Worm (Caenorhabditis elegans) whole organism, L3 larva: ENCODE measurements around the gene exos-2.
A peak's percentile ranks its signal among the peaks of the same experiment; 100 is the strongest.

Source experiments
- R02D3.7 ChIP-seq: fragments of 150-350 bp; optimal IDR thresholded peaks from 2 replicates; lab custom pipeline; 2014; ENCODE audit warnings: missing biosample characterization, missing genetic modification characterization
- ZK546.5 ChIP-seq: sonication (generic microtip); optimal IDR thresholded peaks from 2 replicates; lab custom pipeline; 2017; ENCODE audit warnings: missing biosample characterization, missing genetic modification characterization
- aly-2 ChIP-seq: fragments of 150-350 bp; optimal IDR thresholded peaks from 2 replicates; lab custom pipeline; 2014; ENCODE audit warnings: missing biosample characterization, missing genetic modification characterization
- ama-1 ChIP-seq: fragments of 150-350 bp; optimal IDR thresholded peaks from 2 replicates; lab custom pipeline; 2018
- ceh-28 ChIP-seq: fragments of 150-350 bp; optimal IDR thresholded peaks from 2 replicates; lab custom pipeline; 2014; ENCODE audit warnings: missing biosample characterization, missing genetic modification reagents, missing genetic modification characterization
- egl-27 ChIP-seq: sonication (generic microtip); optimal IDR thresholded peaks from 4 replicates; lab custom pipeline; 2017; ENCODE audit warnings: missing biosample characterization, missing genetic modification reagents, missing genetic modification characterization
- egl-5 ChIP-seq: fragments of 150-350 bp; optimal IDR thresholded peaks from 2 replicates; lab custom pipeline; 2017; ENCODE audit warnings: missing biosample characterization, missing genetic modification reagents, missing genetic modification characterization, inconsistent platforms
- elt-1 ChIP-seq: fragments of 150-350 bp; optimal IDR thresholded peaks from 2 replicates; lab custom pipeline; 2014; ENCODE audit warnings: missing biosample characterization, missing genetic modification characterization
- elt-2 ChIP-seq: sonication (generic microtip); optimal IDR thresholded peaks from 2 replicates; lab custom pipeline; 2016; ENCODE audit warnings: missing genetic modification reagents, mild to moderate bottlenecking, missing genetic modification characterization, missing compliant biosample characterization
- elt-3 ChIP-seq, 3 experiments: fragments of 150-350 bp in 1 of 3; sonication (generic microtip) in 2 of 3; optimal IDR thresholded peaks; 2 replicates in 2 of 3; 4 replicates in 1 of 3; lab custom pipeline; 2014 to 2017; ENCODE audit warnings: missing biosample characterization in 3 of 3, missing genetic modification characterization in 3 of 3
- eor-1 ChIP-seq, 2 experiments: fragments of 150-350 bp; optimal IDR thresholded peaks; 2 replicates each; lab custom pipeline; 2014 to 2018; ENCODE audit warnings: missing biosample characterization in 2 of 2, missing genetic modification characterization in 2 of 2
- fkh-10 ChIP-seq: sonication (generic microtip); optimal IDR thresholded peaks from 2 replicates; lab custom pipeline; 2017; ENCODE audit warnings: missing biosample characterization, missing genetic modification reagents, missing genetic modification characterization
- fkh-2 ChIP-seq: fragments of 150-350 bp; optimal IDR thresholded peaks from 2 replicates; lab custom pipeline; 2014; ENCODE audit warnings: missing biosample characterization, missing genetic modification reagents, missing genetic modification characterization
- hmg-11 ChIP-seq: sonication (generic microtip); optimal IDR thresholded peaks from 2 replicates; lab custom pipeline; 2016; ENCODE audit warnings: missing genetic modification characterization, missing compliant biosample characterization
- lin-15B ChIP-seq: fragments of 150-350 bp; optimal IDR thresholded peaks from 2 replicates; lab custom pipeline; 2014; ENCODE audit warnings: missing biosample characterization, missing genetic modification characterization
- lsy-12 ChIP-seq: sonication (generic microtip); optimal IDR thresholded peaks from 2 replicates; lab custom pipeline; 2016; ENCODE audit warnings: mild to moderate bottlenecking, missing genetic modification characterization, missing compliant biosample characterization
- mdl-1 ChIP-seq: fragments of 150-350 bp; optimal IDR thresholded peaks from 2 replicates; lab custom pipeline; 2014; ENCODE audit warnings: missing biosample characterization, missing genetic modification characterization
- mml-1 ChIP-seq: fragments of 150-350 bp; sonication (generic microtip); optimal IDR thresholded peaks from 3 replicates; lab custom pipeline; 2014; ENCODE audit warnings: missing biosample characterization, missing genetic modification characterization
- nfya-1 ChIP-seq: sonication (generic microtip); optimal IDR thresholded peaks from 2 replicates; lab custom pipeline; 2017; ENCODE audit warnings: missing genetic modification characterization, mild to moderate bottlenecking, missing compliant biosample characterization, antibody characterized with exemption, moderate library complexity; ENCODE audit not compliant: insufficient read depth
- nhr-11 ChIP-seq: fragments of 150-350 bp; optimal IDR thresholded peaks from 2 replicates; lab custom pipeline; 2014; ENCODE audit warnings: missing biosample characterization, missing genetic modification characterization
- nhr-23 ChIP-seq: fragments of 150-350 bp; optimal IDR thresholded peaks from 2 replicates; lab custom pipeline; 2014; ENCODE audit warnings: missing biosample characterization, missing genetic modification reagents, missing genetic modification characterization
- nhr-237 ChIP-seq: fragments of 150-350 bp; optimal IDR thresholded peaks from 2 replicates; lab custom pipeline; 2014; ENCODE audit warnings: missing biosample characterization, missing genetic modification characterization
- nhr-25 ChIP-seq: sonication (generic microtip); optimal IDR thresholded peaks from 2 replicates; lab custom pipeline; 2017; ENCODE audit warnings: missing biosample characterization, missing genetic modification characterization
- nhr-77 ChIP-seq: fragments of 150-350 bp; optimal IDR thresholded peaks from 2 replicates; lab custom pipeline; 2014; ENCODE audit warnings: missing biosample characterization, missing genetic modification characterization
- pha-4 ChIP-seq: fragments of 150-350 bp; optimal IDR thresholded peaks from 2 replicates; lab custom pipeline; 2014; ENCODE audit warnings: missing biosample characterization, missing genetic modification reagents, missing genetic modification characterization
- sea-2 ChIP-seq: fragments of 150-350 bp; sonication (generic microtip); optimal IDR thresholded peaks from 4 replicates; lab custom pipeline; 2014; ENCODE audit warnings: missing biosample characterization, missing genetic modification reagents, missing genetic modification characterization
- skn-1 ChIP-seq: fragments of 150-350 bp; optimal IDR thresholded peaks from 2 replicates; lab custom pipeline; 2014; ENCODE audit warnings: missing biosample characterization, missing genetic modification characterization
- snpc-4 ChIP-seq: fragments of 150-350 bp; optimal IDR thresholded peaks from 2 replicates; lab custom pipeline; 2014; ENCODE audit warnings: missing biosample characterization, missing genetic modification characterization
- unc-39 ChIP-seq: sonication (generic microtip); optimal IDR thresholded peaks from 4 replicates; lab custom pipeline; 2017; ENCODE audit warnings: missing biosample characterization, missing genetic modification characterization
- unc-62 ChIP-seq: fragments of 150-350 bp; sonication (generic microtip); optimal IDR thresholded peaks from 4 replicates; lab custom pipeline; 2014; ENCODE audit warnings: missing biosample characterization, missing genetic modification reagents, missing genetic modification characterization
- zag-1 ChIP-seq: fragments of 150-350 bp; optimal IDR thresholded peaks from 2 replicates; lab custom pipeline; 2014; ENCODE audit warnings: missing biosample characterization, missing genetic modification characterization
- ztf-11 ChIP-seq: fragments of 150-350 bp; optimal IDR thresholded peaks from 2 replicates; lab custom pipeline; 2014; ENCODE audit warnings: missing biosample characterization, missing genetic modification characterization

Gene exos-2

DNA sequence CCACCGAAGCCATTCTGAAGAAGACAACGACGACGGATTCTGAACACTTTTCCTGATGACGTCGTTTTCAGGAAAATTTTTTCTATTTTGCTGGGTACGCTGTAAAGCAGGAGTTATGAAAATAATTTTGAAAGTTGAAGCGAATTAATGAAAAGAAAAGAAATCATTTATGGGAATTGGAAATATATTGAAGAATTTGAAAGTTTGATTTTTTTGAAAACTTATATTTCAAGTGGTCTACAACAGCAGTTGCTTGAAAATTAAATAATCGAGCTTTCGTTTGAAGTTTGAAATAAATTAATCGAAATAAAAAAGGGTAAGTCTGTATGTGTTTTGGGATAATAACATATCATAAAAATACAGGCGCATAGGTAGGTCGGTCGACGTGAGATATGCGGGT lies 31.3 kb upstream of the exos-2 start, which contains the start of gene shl-1:
Gene shl-1 (minus strand): TSS at position 101 of the 400 bp plus-strand sequence.
- no peak for TF ChIP-seq fkh-10
- TF ChIP-seq egl-27 (tag; lab: Kevin White, UChicago) = no peak
- no peak for TF ChIP-seq elt-3 (tag; optimal IDR thresholded peaks at IDR 0.05; lab: Kevin White, UChicago)
- TF ChIP-seq sea-2 (GFP tag; lab: Kevin White, UChicago) = no peak
- TF ChIP-seq ZK546.5 (tag; lab: Kevin White, UChicago) = no peak
- TF ChIP-seq fkh-2 (tag; lab: Kevin White, UChicago) = no peak
- no peak for TF ChIP-seq lin-15B (tag; lab: Kevin White, UChicago)
- TF ChIP-seq nhr-77 (tag; lab: Kevin White, UChicago) = no peak
- TF ChIP-seq nhr-11 (tag; lab: Kevin White, UChicago) = no peak
- TF ChIP-seq skn-1 = no peak
- TF ChIP-seq unc-39 (tag; lab: Kevin White, UChicago) = no peak
- TF ChIP-seq elt-2 (tag; lab: Kevin White, UChicago) = no peak
- no peak for TF ChIP-seq nhr-25 (tag; lab: Kevin White, UChicago)
- no peak for TF ChIP-seq lsy-12 (tag; lab: Kevin White, UChicago)
- TF ChIP-seq nfya-1 (tag; lab: Kevin White, UChicago) = no peak
- no peak for TF ChIP-seq snpc-4 (tag; lab: Kevin White, UChicago)

DNA sequence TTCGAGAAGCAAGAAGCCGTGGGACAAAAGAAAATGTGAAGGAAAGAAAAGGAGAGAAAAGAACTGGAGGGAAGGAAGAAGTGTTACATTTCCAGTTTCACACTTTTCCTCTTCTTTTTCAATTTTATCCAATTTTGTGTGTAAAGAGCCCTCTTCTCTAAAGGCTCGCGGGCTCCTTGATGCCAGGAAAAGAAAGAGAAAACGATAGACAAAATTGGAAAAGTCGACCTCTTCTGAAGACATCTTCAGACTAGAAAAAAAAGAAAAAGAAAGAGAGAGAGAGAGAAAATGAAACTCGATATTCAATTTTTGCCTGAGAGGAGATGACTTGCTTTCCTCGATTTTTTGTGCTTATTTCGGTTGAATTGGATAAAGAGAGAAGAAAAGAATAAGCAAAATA lies 30.3 kb upstream of the exos-2 start:
- TF ChIP-seq nhr-237 (tag; lab: Kevin White, UChicago) (no peak), fkh-10 (peak; percentile 38), mdl-1 (tag; lab: Kevin White, UChicago) (no peak)

DNA sequence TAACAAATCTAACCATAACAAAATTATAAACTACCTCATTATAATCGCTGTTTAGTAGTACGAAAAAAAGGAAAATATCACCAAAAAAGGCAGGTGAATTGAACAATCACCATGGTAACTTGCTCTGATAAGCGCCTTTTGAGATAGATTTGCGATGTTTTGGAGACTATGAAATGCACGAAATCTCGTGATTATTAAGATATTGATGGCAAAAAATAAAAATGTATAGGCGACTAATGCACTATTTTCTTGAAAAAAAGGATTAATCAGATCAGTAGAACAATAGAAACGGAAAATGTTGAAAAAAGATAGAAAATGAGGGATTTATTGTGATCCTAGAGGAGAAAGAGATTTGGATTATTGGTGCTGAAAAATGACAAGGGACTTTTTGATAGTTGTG lies 26.7 kb upstream of the exos-2 start:
- no peak for TF ChIP-seq R02D3.7 (tag; lab: Kevin White, UChicago)
- TF ChIP-seq pha-4 (tag; lab: Kevin White, UChicago) = no peak
- TF ChIP-seq ama-1 = no peak
- no peak for TF ChIP-seq mml-1 (tag; lab: Kevin White, UChicago)
- no peak for TF ChIP-seq eor-1 (tag; optimal IDR thresholded peaks at IDR 0.05; lab: Kevin White, UChicago)
- no peak for TF ChIP-seq zag-1 (tag; lab: Kevin White, UChicago)
- no peak for TF ChIP-seq nhr-23 (tag; lab: Kevin White, UChicago)
- no peak for TF ChIP-seq hmg-11
- TF ChIP-seq nhr-77 (tag; lab: Kevin White, UChicago) = no peak
- TF ChIP-seq egl-5 = no peak
- no peak for TF ChIP-seq skn-1
- no peak for TF ChIP-seq unc-39 (tag; lab: Kevin White, UChicago)
- TF ChIP-seq, all 47 proteins: peak for 0

DNA sequence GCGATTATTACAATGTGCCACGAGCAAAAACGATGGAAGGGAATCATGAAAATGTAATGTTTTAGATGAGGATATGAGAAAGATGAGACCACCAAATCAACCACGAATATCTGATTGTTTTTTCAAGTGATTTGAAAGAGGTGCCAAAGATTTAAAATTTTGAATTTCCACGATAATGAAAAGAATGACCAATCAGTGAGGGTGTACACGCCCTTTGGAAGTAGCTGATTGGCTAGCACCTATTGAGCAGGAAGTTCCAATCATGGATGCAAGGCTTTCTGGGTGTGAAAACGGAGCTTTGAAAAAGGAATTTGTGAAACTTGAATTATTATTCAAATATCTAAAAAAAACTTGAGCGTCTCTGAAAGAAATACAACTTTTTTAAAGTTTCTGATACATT lies 23.7 kb upstream of the exos-2 start:
- TF ChIP-seq nhr-25 (tag; lab: Kevin White, UChicago) (no peak), nfya-1 (tag; lab: Kevin White, UChicago) (peak; percentile 86)

DNA sequence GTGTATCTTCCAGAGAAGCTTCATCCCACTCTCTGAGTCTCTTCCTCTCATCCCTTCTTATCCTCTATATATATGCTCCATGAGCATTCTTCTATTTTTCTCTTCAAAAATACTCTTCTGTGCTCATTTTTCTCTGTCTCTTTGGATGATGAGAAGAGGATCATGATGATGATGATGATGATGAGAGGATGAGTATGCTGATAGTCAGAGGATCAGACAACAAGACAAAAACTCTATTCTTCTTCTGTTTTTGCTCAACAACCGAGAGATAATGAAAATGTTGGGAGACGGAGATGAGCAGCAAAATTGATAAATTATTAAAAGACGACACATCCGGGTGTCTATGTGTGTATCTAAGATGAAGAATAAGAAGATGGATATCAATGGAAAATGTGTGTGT lies 21.9 kb upstream of the exos-2 start:
- TF ChIP-seq nhr-11 (tag; lab: Kevin White, UChicago) = peak; percentile 73
- TF ChIP-seq zag-1 (tag; lab: Kevin White, UChicago) = no peak
- TF ChIP-seq egl-5 = peak; percentile 51
- TF ChIP-seq nhr-77 (tag; lab: Kevin White, UChicago) = no peak
- peak; percentile 60 for TF ChIP-seq nfya-1 (tag; lab: Kevin White, UChicago)
- TF ChIP-seq unc-39 (tag; lab: Kevin White, UChicago) = no peak
- peak; percentile 78 for TF ChIP-seq skn-1
- peak; percentile 27 for TF ChIP-seq lin-15B (tag; lab: Kevin White, UChicago)
- TF ChIP-seq ztf-11 (tag; lab: Kevin White, UChicago) = no peak
- TF ChIP-seq, all 47 proteins: peak for 5

DNA sequence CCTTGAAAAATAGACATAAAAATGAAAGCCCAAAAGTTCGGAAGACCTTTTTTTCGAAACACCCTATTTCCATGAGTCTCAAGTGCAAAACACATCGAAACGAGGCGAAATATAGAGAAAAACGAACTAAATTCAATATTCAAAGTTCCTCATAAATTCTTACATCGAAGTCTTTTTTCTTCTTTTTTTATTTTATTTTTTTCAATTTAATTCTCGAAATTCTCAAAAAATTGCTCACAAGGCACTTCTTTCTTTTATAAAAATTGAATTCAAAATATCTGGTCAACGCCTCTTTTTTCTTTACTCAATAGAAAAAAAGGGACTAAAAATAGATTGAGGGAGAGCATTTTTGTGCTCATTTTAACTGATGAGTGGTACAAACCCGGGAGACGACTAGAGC lies 20.1 kb upstream of the exos-2 start:
- TF ChIP-seq lsy-12 (tag; lab: Kevin White, UChicago) (no peak), fkh-10 (peak; percentile 52)

DNA sequence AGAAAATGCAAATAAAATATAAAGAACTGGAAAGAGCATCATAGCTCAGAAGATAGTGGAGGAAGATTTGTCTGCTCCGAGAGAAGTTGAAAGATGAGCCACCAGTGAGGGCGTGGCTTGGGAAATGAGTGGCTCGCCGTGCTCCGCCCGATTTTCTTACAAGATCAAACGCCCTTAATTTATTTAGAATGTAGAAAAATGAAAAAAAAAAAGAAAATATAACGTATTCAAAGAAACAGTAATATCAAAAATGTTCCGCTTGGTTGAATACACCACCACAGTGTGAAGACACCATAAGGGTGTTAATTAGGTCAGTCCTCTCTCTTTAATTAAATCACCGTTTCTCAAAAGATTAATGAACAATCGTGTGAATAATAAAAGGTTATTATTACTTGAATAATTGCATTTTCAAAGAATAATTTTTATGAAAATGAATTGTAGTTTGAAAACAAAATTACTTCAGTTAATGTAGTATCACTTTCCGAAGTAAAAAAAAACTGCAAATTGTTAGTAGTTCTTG lies 12.8 kb upstream of the exos-2 start, which contains the start of gene sfrp-1:
Gene sfrp-1 (minus strand): TSS at position 51 of the 520 bp plus-strand sequence.
- TF ChIP-seq pha-4 (tag; lab: Kevin White, UChicago) (no peak), nhr-23 (tag; lab: Kevin White, UChicago) (no peak), ceh-28 (tag; lab: Kevin White, UChicago) (no peak), elt-1 (no peak), aly-2 (tag; lab: Kevin White, UChicago) (no peak), unc-39 (tag; lab: Kevin White, UChicago) (no peak), unc-62 (GFP tag; lab: Kevin White, UChicago) (no peak), nhr-237 (tag; lab: Kevin White, UChicago) (no peak), nhr-25 (tag; lab: Kevin White, UChicago) (no peak)
